Worm (Caenorhabditis elegans) whole organism, midembryonic: ENCODE measurements around the gene C02G6.3.

Experiments
- T22C8.4 ChIP-seq: fragments of 200-800 bp; sonication (Bioruptor generic); IDR thresholded peaks from 2 replicates; pipeline ENCODE4 v1.3.6; 2022; ENCODE audit warnings: missing genetic modification characterization, missing compliant biosample characterization
- cog-1 ChIP-seq: sonication (generic microtip); optimal IDR thresholded peaks from 2 replicates; lab custom pipeline; 2016; ENCODE audit warnings: missing genetic modification characterization, missing compliant biosample characterization
- flt-1 ChIP-seq: fragments of 200-800 bp; sonication (Bioruptor generic); IDR thresholded peaks from 2 replicates; pipeline ENCODE4 v1.3.6; 2022; ENCODE audit warnings: missing genetic modification characterization, missing compliant biosample characterization
- klf-2 ChIP-seq: fragments of 200-800 bp; sonication (Bioruptor generic); conservative IDR thresholded peaks from 2 replicates; pipeline ENCODE4 v1.3.6; 2022; ENCODE audit warnings: missing genetic modification reagents, missing genetic modification characterization, missing compliant biosample characterization
- med-1 ChIP-seq: sonication (generic microtip); optimal IDR thresholded peaks from 2 replicates; lab custom pipeline; 2017; ENCODE audit warnings: missing genetic modification characterization, mild to moderate bottlenecking, missing compliant biosample characterization, antibody characterized with exemption, missing genetic modification reagents; ENCODE audit not compliant: insufficient read depth
- ref-1 ChIP-seq: fragments of 200-800 bp; sonication (Bioruptor generic); conservative IDR thresholded peaks from 2 replicates; pipeline ENCODE4 v1.3.6; 2022; ENCODE audit warnings: missing genetic modification reagents, missing genetic modification characterization, missing compliant biosample characterization
- tab-1 ChIP-seq: fragments of 200-800 bp; sonication (Bioruptor generic); IDR thresholded peaks from 2 replicates; pipeline ENCODE4 v1.3.6; 2022; ENCODE audit warnings: missing genetic modification characterization, missing compliant biosample characterization
- ztf-23 ChIP-seq: fragments of 200-800 bp; sonication (Bioruptor generic); IDR thresholded peaks from 2 replicates; pipeline ENCODE4 v1.3.6; 2022; ENCODE audit warnings: missing genetic modification reagents, missing genetic modification characterization, missing compliant biosample characterization
- ztf-29 ChIP-seq: fragments of 200-800 bp; sonication (Bioruptor generic); IDR thresholded peaks from 2 replicates; pipeline ENCODE4 v1.3.6; 2022; ENCODE audit warnings: missing genetic modification reagents, missing genetic modification characterization, missing compliant biosample characterization

Gene C02G6.3

ce11 chrV:5880064-5880463 is at the start of gene C02G6.3:
C02G6.3 (plus strand) TSS chrV:5880364.
- TF ChIP-seq cog-1 (tag; lab: Kevin White, UChicago) (no peak), tab-1 (GFP tag; lab: Robert Waterston, UW) (no peak)

ce11 chrV:5831253-5831652 is 48.9 kb upstream of the C02G6.3 start:
- no peak for TF ChIP-seq cog-1 (tag; lab: Kevin White, UChicago)
- TF ChIP-seq med-1 (GFP tag; lab: Kevin White, UChicago) = no peak
- no peak for TF ChIP-seq ztf-23 (GFP tag; lab: Robert Waterston, UW)
- no peak for TF ChIP-seq ref-1 (GFP tag; lab: Robert Waterston, UW)
- TF ChIP-seq T22C8.4 (GFP tag; lab: Robert Waterston, UW) = no peak
- no peak for TF ChIP-seq tab-1 (GFP tag; lab: Robert Waterston, UW)
- TF ChIP-seq flt-1 (GFP tag; lab: Robert Waterston, UW) = no peak
- no peak for TF ChIP-seq ztf-29 (GFP tag; lab: Robert Waterston, UW)
- no peak for TF ChIP-seq klf-2

- TF ChIP-seq T22C8.4 (GFP tag; lab: Robert Waterston, UW) = no peak
- no peak for TF ChIP-seq flt-1 (GFP tag; lab: Robert Waterston, UW)
- TF ChIP-seq tab-1 (GFP tag; lab: Robert Waterston, UW) = no peak
- no peak for TF ChIP-seq ztf-23 (GFP tag; lab: Robert Waterston, UW)
- TF ChIP-seq ref-1 (GFP tag; lab: Robert Waterston, UW) = no peak
- TF ChIP-seq cog-1 (tag; lab: Kevin White, UChicago) = no peak
- no peak for TF ChIP-seq ztf-29 (GFP tag; lab: Robert Waterston, UW)
- TF ChIP-seq med-1 (GFP tag; lab: Kevin White, UChicago) = no peak
- no peak for TF ChIP-seq klf-2
These were observed 47.4 kb upstream of the C02G6.3 start for ce11 chrV:5832799-5833198.

DNA sequence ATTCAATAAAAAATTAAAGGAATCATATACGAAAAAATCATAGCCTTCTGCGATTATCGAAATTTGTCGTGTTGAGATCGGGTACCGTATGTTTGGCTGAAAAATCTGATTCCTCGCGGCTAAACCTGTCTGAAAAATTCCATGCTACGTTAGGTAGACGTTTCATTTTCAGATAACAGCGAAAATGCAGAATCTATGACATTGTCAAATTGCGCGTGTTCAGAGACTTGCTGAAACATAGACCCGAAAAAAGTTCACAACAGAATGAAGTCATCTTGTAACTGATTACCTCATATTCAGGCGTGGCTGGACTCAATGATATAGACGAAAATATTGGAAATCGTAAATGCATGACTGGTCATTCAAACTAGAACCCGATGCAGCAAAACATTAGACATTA is 46.6 kb upstream of the C02G6.3 start, which contains the start of gene srh-76:
srh-76 (plus strand) TSS at position 301 of the 400 bp plus-strand sequence.
- TF ChIP-seq tab-1 (GFP tag; lab: Robert Waterston, UW) (no peak), med-1 (GFP tag; lab: Kevin White, UChicago) (no peak), flt-1 (GFP tag; lab: Robert Waterston, UW) (no peak), klf-2 (no peak), ztf-29 (GFP tag; lab: Robert Waterston, UW) (no peak), ztf-23 (GFP tag; lab: Robert Waterston, UW) (no peak), cog-1 (tag; lab: Kevin White, UChicago) (no peak)

DNA sequence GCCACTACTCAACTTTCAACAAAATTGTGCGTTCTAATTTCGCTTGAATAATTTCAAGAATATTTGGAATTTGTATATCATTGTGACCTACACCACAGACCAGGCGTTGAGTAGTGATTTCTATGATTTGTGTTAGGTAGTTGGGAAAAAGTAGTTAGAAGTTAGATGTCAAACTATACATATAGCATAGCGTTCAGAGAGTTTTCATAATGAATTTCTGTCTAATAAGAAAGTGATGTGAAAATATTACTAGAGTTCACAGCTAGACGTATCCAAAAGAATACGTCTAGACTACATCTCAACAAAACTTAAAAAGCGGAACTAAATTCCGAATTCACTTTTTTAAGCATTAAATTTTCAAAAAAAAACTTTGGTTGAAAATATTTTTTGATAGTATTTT is 44.8 kb upstream of the C02G6.3 start:
- TF ChIP-seq cog-1 (tag; lab: Kevin White, UChicago) = no peak
- TF ChIP-seq flt-1 (GFP tag; lab: Robert Waterston, UW) = no peak
- TF ChIP-seq med-1 (GFP tag; lab: Kevin White, UChicago) = no peak
- no peak for TF ChIP-seq ref-1 (GFP tag; lab: Robert Waterston, UW)
- no peak for TF ChIP-seq ztf-23 (GFP tag; lab: Robert Waterston, UW)
- no peak for TF ChIP-seq klf-2
- TF ChIP-seq T22C8.4 (GFP tag; lab: Robert Waterston, UW) = no peak
- no peak for TF ChIP-seq ztf-29 (GFP tag; lab: Robert Waterston, UW)
- no peak for TF ChIP-seq tab-1 (GFP tag; lab: Robert Waterston, UW)

- TF ChIP-seq tab-1 (GFP tag; lab: Robert Waterston, UW) (0 out of 2 replicates have a peak, but pooled peaks have one; percentile 17), ztf-29 (GFP tag; lab: Robert Waterston, UW) (no peak), ztf-23 (GFP tag; lab: Robert Waterston, UW) (no peak), T22C8.4 (GFP tag; lab: Robert Waterston, UW) (no peak)
These were observed 44.1 kb upstream of the C02G6.3 start for ce11 chrV:5835979-5836615.

ce11 chrV:5836616-5836982 is 43.6 kb upstream of the C02G6.3 start, which contains the start of gene col-140:
col-140 (minus strand) TSS chrV:5836834.
- TF ChIP-seq cog-1 (tag; lab: Kevin White, UChicago) = no peak
- no peak for TF ChIP-seq klf-2
- TF ChIP-seq T22C8.4 (GFP tag; lab: Robert Waterston, UW) = no peak
- no peak for TF ChIP-seq ref-1 (GFP tag; lab: Robert Waterston, UW)
- TF ChIP-seq tab-1 (GFP tag; lab: Robert Waterston, UW) = no peak
- no peak for TF ChIP-seq flt-1 (GFP tag; lab: Robert Waterston, UW)

DNA sequence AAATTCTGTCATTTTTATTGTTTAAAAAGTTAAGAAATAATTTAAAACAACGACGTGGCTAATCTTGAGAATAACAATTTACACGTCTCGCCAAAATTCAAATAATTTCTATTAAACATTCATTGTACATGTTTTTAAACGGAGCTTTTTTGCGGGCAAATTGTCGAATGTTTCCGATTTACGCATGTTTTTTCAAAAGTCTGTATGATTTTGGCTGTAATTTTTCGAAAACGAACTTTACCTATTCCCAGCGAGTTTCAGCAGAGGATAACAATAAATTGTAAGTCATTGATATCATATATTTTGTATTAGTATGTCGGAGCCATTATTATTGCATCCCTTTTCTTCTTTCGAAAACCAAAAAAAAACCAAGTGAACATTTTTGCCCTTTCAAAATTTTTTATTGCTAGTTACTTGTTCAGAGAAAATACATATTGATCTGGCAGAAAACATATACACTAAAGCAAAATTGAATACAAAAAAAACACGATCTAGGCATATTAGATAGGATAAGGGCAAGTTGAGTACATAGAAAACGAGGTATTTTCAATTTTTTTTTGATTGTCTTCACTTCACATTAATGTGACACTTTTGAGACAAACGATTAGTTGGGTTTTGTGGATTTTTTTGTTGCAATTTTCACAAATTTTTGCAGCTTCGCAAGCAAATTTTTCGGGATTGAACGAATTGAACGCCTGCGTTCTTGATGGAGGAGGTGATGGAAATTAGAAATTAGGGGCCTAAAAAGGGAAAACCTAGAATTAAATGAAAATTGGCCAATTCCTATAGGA is 41.4 kb upstream of the C02G6.3 start, which contains the start of gene F26F12.2:
F26F12.2 (minus strand) TSS at position 38 of the 791 bp plus-strand sequence.
- TF ChIP-seq ztf-23 (GFP tag; lab: Robert Waterston, UW) = no peak
- TF ChIP-seq T22C8.4 (GFP tag; lab: Robert Waterston, UW) = no peak
- no peak for TF ChIP-seq tab-1 (GFP tag; lab: Robert Waterston, UW)
- TF ChIP-seq ztf-29 (GFP tag; lab: Robert Waterston, UW) = no peak
- no peak for TF ChIP-seq klf-2

ce11 chrV:5840939-5841338 is 39.2 kb upstream of the C02G6.3 start:
- TF ChIP-seq T22C8.4 (GFP tag; lab: Robert Waterston, UW) (no peak), med-1 (GFP tag; lab: Kevin White, UChicago) (no peak), ztf-23 (GFP tag; lab: Robert Waterston, UW) (no peak), klf-2 (no peak), ztf-29 (GFP tag; lab: Robert Waterston, UW) (no peak), tab-1 (GFP tag; lab: Robert Waterston, UW) (no peak), ref-1 (GFP tag; lab: Robert Waterston, UW) (no peak), cog-1 (tag; lab: Kevin White, UChicago) (no peak), flt-1 (GFP tag; lab: Robert Waterston, UW) (no peak)
